Worm (Caenorhabditis elegans): ENCODE measurements around the gene H12D21.5.
"Not testable (repeated sequence)": the region's sequence is repeated elsewhere in the genome, so short reads cannot be mapped to it uniquely, and the experiment has no call there.

H12D21.5 gene

DNA sequence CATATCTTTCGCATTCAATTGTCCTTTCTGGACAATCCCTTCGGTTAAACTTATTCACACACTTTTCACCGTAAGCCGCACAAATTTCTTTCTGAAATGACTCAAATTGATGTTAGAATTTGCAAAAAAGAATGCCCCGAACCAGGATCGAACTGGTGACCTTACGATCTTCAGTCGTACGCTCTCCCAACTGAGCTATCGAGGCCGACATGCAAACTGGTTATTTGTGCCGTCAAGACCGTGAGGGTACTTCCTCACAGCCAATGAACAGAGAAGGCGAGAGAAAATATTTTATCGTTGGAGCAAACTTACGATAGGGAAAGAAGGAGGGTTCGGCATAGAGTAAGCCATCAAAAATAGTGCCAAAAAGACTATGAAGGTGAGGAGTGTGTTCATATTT is 17.5 kb upstream of the H12D21.5 start (continued):
- TF ChIP-seq Y53G8AR.9 (GFP tag; conservative IDR thresholded peaks at IDR 0.05) (0 out of 2 replicates have a peak, but pooled peaks have one; percentile 25), snpc-4 (GFP tag; optimal IDR thresholded peaks at IDR 0.05) (peak; percentile 96), snpc-4 (tag; optimal IDR thresholded peaks at IDR 0.05) (peak; percentile 97 to 99 (median 98)), zim-3 (tag; optimal IDR thresholded peaks at IDR 0.05) (peak; percentile 3), pbrm-1 (GFP tag; IDR thresholded peaks at IDR 0.05) (no peak), bed-2 (GFP tag; IDR thresholded peaks at IDR 0.05) (no peak), F52B5.7 (tag; optimal IDR thresholded peaks at IDR 0.05) (no peak), aptf-3 (GFP tag; IDR thresholded peaks at IDR 0.05) (no peak), mcd-1 (GFP tag; IDR thresholded peaks at IDR 0.05) (peak; percentile 64), nhr-27 (tag; optimal IDR thresholded peaks at IDR 0.05) (no peak), attf-6 (GFP tag; IDR thresholded peaks at IDR 0.05) (peak; percentile 67), Y56A3A.18 (GFP tag; IDR thresholded peaks at IDR 0.05) (peak; percentile 44; the same call in 1 of the 2 replicates), hlh-12 (tag; optimal IDR thresholded peaks at IDR 0.05) (no peak), ama-1 (optimal IDR thresholded peaks at IDR 0.05) (no peak), ama-1 (GFP tag; optimal IDR thresholded peaks at IDR 0.05) (no peak), T26A5.8 (tag; optimal IDR thresholded peaks at IDR 0.05) (no peak), ztf-26 (tag; optimal IDR thresholded peaks at IDR 0.05) (no peak)

DNA sequence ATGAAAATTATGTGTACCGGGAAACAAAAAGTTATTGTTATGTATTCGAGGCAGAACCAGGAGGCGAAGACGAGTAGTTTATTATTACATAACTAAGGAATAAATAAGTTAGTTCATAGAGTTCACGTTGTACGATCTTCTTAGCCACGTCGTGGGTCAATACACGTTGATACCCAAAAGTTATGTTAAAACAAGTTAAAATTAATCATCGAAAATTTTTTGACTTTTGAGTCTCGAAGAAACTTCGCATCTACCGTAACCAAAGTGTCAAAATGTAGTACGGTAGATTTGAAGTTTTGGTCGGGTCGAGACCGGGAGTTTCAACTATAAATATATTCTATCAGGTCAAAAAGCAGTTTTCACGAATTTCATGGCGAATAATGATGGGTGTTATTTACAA is 17.1 kb upstream of the H12D21.5 start, which contains the start of gene ZC412.10:
TSS of gene ZC412.10 (minus strand) at position 101 of the 400 bp plus-strand sequence.
- TF ChIP-seq lin-26 (GFP tag; IDR thresholded peaks at IDR 0.05); F57A8.1 (GFP tag; optimal IDR thresholded peaks at IDR 0.05); lin-40 (tag; optimal IDR thresholded peaks at IDR 0.05): not testable (repeated sequence)

ce11 chrV:14877242-14877819 is 16.5 kb upstream of the H12D21.5 start:
- no peak for TF ChIP-seq nhr-120 (GFP tag; IDR thresholded peaks at IDR 0.05)
- no peak for TF ChIP-seq let-607 (tag; optimal IDR thresholded peaks at IDR 0.05)
- TF ChIP-seq madf-3 (GFP tag; IDR thresholded peaks at IDR 0.05): no peak
- no peak for TF ChIP-seq repo-1 (tag; optimal IDR thresholded peaks at IDR 0.05)
- no peak for TF ChIP-seq somi-1 (GFP tag; optimal IDR thresholded peaks at IDR 0.05)
- no peak for TF ChIP-seq F33H1.4 (GFP tag; IDR thresholded peaks at IDR 0.05)

ce11 chrV:14890782-14891181 is 3.0 kb upstream of the H12D21.5 start, which contains the start of gene nspa-2:
Gene nspa-2 (plus strand): TSS chrV:14891082.
- TF ChIP-seq lsl-1 (GFP tag; optimal IDR thresholded peaks at IDR 0.05); ceh-40 (GFP tag; IDR thresholded peaks at IDR 0.05); ztf-25 (GFP tag; IDR thresholded peaks at IDR 0.05): not testable (repeated sequence)

DNA sequence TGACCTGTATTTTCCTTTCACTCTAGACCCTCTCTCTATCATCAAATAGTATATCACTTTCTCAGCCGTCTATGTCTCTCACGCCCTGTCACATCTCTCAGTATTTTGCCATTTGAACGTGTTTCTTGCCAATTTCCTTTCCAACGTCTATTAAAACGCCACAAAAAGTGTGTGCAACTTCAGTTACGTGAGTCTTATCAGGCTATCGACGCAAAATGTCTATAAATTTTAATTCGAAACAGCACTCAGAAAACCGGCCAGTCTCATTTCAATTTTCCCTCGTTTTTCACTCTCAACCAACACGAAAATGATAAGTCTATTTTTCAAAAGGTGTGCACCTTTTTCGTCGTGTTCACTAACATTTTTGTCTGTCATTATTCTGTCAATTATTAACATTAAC is 1.8 kb downstream of the H12D21.5 start, which contains the start of gene mpst-3:
TSS of gene mpst-3 (plus strand) at position 91 of the 400 bp plus-strand sequence.
- TF ChIP-seq B0336.3 (GFP tag; IDR thresholded peaks at IDR 0.05) (0 out of 2 replicates have a peak, but pooled peaks have one; percentile 33), lin-54 (GFP tag; optimal IDR thresholded peaks at IDR 0.05) (peak; percentile 17), him-1 (tag; optimal IDR thresholded peaks at IDR 0.05) (no peak), ceh-40 (GFP tag; IDR thresholded peaks at IDR 0.05) (no peak), tlf-1 (GFP tag; optimal IDR thresholded peaks at IDR 0.05) (no peak), dox-1 (GFP tag; IDR thresholded peaks at IDR 0.05) (peak; percentile 75), unc-62 (GFP tag; optimal IDR thresholded peaks at IDR 0.05) (no peak), snpc-4 (GFP tag; optimal IDR thresholded peaks at IDR 0.05) (no peak), snpc-4 (tag; optimal IDR thresholded peaks at IDR 0.05) (peak in 2 of 4 experiments; percentile 18 to 26), tbp1 (GFP tag; optimal IDR thresholded peaks at IDR 0.05) (peak; percentile 17), nhr-80 (tag; optimal IDR thresholded peaks at IDR 0.05) (peak; percentile 96), pbrm-1 (GFP tag; IDR thresholded peaks at IDR 0.05) (no peak), ets-4 (GFP tag; optimal IDR thresholded peaks at IDR 0.05) (peak; percentile 45), let-607 (tag; optimal IDR thresholded peaks at IDR 0.05) (peak; percentile 57 to 89), madf-8 (GFP tag; conservative IDR thresholded peaks at IDR 0.05) (no peak), attf-5 (GFP tag; optimal IDR thresholded peaks at IDR 0.05) (peak; percentile 30), snpc-3.4 (tag; optimal IDR thresholded peaks at IDR 0.05) (no peak), nhr-179 (tag; optimal IDR thresholded peaks at IDR 0.05) (no peak), hmg-1.2 (GFP tag; IDR thresholded peaks at IDR 0.05) (peak; percentile 61; the same call in 1 of the 2 replicates)

Measured in whole organism, young adult.